Worm (Caenorhabditis elegans) whole organism, L4/young adult: ENCODE measurements around the gene F23B2.10.

Experiments
- dao-5 ChIP-seq: sonication (generic microtip); optimal IDR thresholded peaks from 2 replicates; lab custom pipeline; 2016; ENCODE audit warnings: missing genotype, missing genetic modification characterization, moderate library complexity, missing compliant biosample characterization
- him-1 ChIP-seq: sonication (generic microtip); optimal IDR thresholded peaks from 2 replicates; lab custom pipeline; 2016; ENCODE audit warnings: missing genotype, missing genetic modification reagents, missing genetic modification characterization, missing compliant biosample characterization

- TF ChIP-seq him-1 (no peak), dao-5 (tag; lab: Kevin White, UChicago) (no peak)
Measured at ce11 chrIV:9184547-9184946, 30.4 kb upstream of the F23B2.10 start, which contains the start of gene C07C7.1.
